ENCODE assay signal across 5 fruit fly cellular contexts in the genomic region with DNA sequence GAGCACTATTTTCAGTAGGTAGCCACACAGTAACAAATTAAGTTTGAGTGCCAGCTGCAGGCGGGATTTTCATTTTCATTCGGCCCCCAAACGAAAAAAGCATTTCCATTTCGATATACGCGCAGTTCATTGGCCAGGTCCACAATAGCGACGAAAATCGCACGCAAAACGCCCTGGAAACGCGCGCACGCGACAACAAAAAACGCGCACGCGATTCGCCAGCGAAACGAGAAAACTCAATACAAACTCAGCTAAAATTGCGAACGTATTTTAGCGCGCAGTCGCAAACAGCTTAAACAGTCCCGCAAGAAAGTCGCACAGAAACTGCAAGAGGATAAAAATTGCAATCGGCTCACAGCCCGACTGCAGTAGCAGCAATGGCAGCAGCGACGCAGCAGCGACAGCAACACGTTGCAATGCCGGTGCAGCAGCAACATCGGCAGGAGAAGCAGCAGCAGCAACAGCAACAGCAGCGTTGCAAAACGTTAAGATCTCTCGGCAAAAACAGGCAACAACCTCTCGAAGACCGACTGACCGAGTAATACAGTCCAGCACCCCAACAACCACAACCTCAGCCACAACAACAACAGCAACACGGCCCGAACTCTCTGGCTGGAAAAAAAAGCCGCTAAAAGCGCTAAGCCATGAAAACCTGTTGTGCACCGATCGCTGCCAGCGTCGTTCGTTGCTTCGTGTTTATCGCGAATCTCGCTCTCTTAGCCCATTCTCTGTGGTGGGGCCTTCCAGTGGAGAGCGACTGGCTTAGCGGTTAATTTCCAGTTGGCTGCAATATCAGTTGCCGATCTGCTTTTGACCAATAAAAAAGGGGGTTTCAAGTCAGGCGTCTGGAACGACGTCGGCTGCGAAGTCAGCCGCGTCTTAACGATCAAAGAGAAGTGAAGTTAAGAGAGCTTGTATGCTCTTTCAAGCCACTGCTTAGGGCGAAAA.
TF ChIP-seq lines count a peak whose summit lies in the region.

A gene (minus strand): TSS at position 268 of the 948 bp plus-strand sequence.

- no peak for TF ChIP-seq CTCF in whole organism, embryonic (GFP tag; optimal IDR thresholded peaks at IDR 0.05; lab: Kevin White, UChicago)

TF ChIP-seq in whole organism, 6 proteins besides CTCF, POLR2A, EP300 and RAD21:
- no peak for TF ChIP-seq Dll (optimal IDR thresholded peaks at IDR 0.05; lab: Kevin White, UChicago)
- TF ChIP-seq usp (GFP tag; optimal IDR thresholded peaks at IDR 0.05; lab: Kevin White, UChicago) = no peak
- TF ChIP-seq EcR (GFP tag; optimal IDR thresholded peaks at IDR 0.05; lab: Kevin White, UChicago) = peak; percentile 49 to 98
- TF ChIP-seq pan (optimal IDR thresholded peaks at IDR 0.05; lab: Kevin White, UChicago) = no peak

TF ChIP-seq in whole organism, embryonic, 481 proteins besides CTCF, POLR2A, EP300 and RAD21 (continues in another document):
- TF ChIP-seq CG11560 (tag; IDR thresholded peaks at IDR 0.05; lab: Robert Waterston, UW) = 0 out of 3 replicates have a peak, but pooled peaks have one; percentile 34
- no peak for TF ChIP-seq CG30403 (GFP tag; optimal IDR thresholded peaks at IDR 0.05; lab: Kevin White, UChicago)
- TF ChIP-seq Awh (GFP tag; IDR thresholded peaks at IDR 0.05; lab: Robert Waterston, UW) = no peak
- 0 out of 3 replicates have a peak, but pooled peaks have one; percentile 27 for TF ChIP-seq ken (GFP tag; IDR thresholded peaks at IDR 0.05; lab: Robert Waterston, UW)
- no peak for TF ChIP-seq CG10565 (GFP tag; optimal IDR thresholded peaks at IDR 0.05; lab: Kevin White, UChicago)
- peak; percentile 40 to 56 for TF ChIP-seq Trl (optimal IDR thresholded peaks at IDR 0.05; lab: Kevin White, UChicago)
- no peak for TF ChIP-seq Trl (GFP tag; optimal IDR thresholded peaks at IDR 0.05; lab: Kevin White, UChicago)
- peak; percentile 83 for TF ChIP-seq Deaf1 (tag; optimal IDR thresholded peaks at IDR 0.05; lab: Kevin White, UChicago)
- no peak for TF ChIP-seq Hey (tag; optimal IDR thresholded peaks at IDR 0.05; lab: Kevin White, UChicago)
- TF ChIP-seq chinmo (GFP tag; IDR thresholded peaks at IDR 0.05; lab: Robert Waterston, UW; ENCODE audit: partially characterized antibody) = peak; percentile 91; the same call in 3 of the 4 replicates
- peak; percentile 62 for TF ChIP-seq grn (GFP tag; optimal IDR thresholded peaks at IDR 0.05; lab: Kevin White, UChicago)
- no peak for TF ChIP-seq CG7556 (GFP tag; optimal IDR thresholded peaks at IDR 0.05; lab: Kevin White, UChicago)
- peak; percentile 93 for TF ChIP-seq Nf-YB (GFP tag; optimal IDR thresholded peaks at IDR 0.05; lab: Kevin White, UChicago)
- no peak for TF ChIP-seq da (GFP tag; optimal IDR thresholded peaks at IDR 0.05; lab: Kevin White, UChicago)
- no peak for TF ChIP-seq gsb (GFP tag; IDR thresholded peaks at IDR 0.05; lab: Robert Waterston, UW)
- TF ChIP-seq Bteb2 (GFP tag; optimal IDR thresholded peaks at IDR 0.05; lab: Kevin White, UChicago) = no peak
- TF ChIP-seq Nf-YC (tag; optimal IDR thresholded peaks at IDR 0.05; lab: Kevin White, UChicago) = peak; percentile 92
- peak; percentile 85 for TF ChIP-seq CG3163 (GFP tag; optimal IDR thresholded peaks at IDR 0.05; lab: Kevin White, UChicago)

TF ChIP-seq in whole organism, prepupa, 60 proteins besides CTCF, POLR2A, EP300 and RAD21 (continues in another document):
- TF ChIP-seq CG6163 (GFP tag; IDR thresholded peaks at IDR 0.05; lab: Robert Waterston, UW) (0 out of 3 replicates have a peak, but pooled peaks have one; percentile 9), dsx (GFP tag; optimal IDR thresholded peaks at IDR 0.05; lab: Kevin White, UChicago; ENCODE audit: poor library complexity, severe bottlenecking) (peak; percentile 40), CG8119 (GFP tag; IDR thresholded peaks at IDR 0.05; lab: Robert Waterston, UW) (no peak), Ets96B (tag; optimal IDR thresholded peaks at IDR 0.05; lab: Kevin White, UChicago) (no peak), CG6276 (GFP tag; optimal IDR thresholded peaks at IDR 0.05; lab: Kevin White, UChicago) (no peak), Eip93F (GFP tag; optimal IDR thresholded peaks at IDR 0.05; lab: Kevin White, UChicago) (no peak), CG6854 (GFP tag; optimal IDR thresholded peaks at IDR 0.05; lab: Kevin White, UChicago) (peak; percentile 11), salr (GFP tag; optimal IDR thresholded peaks at IDR 0.05; lab: Kevin White, UChicago) (no peak), CG16779 (tag; optimal IDR thresholded peaks at IDR 0.05; lab: Kevin White, UChicago) (no peak), Eip75B (GFP tag; optimal IDR thresholded peaks at IDR 0.05; lab: Kevin White, UChicago) (peak; percentile 59), dac (GFP tag; optimal IDR thresholded peaks at IDR 0.05; lab: Kevin White, UChicago) (no peak), esn (GFP tag; optimal IDR thresholded peaks at IDR 0.05; lab: Kevin White, UChicago) (no peak), Hr38 (GFP tag; optimal IDR thresholded peaks at IDR 0.05; lab: Kevin White, UChicago) (no peak), Eip78C (GFP tag; lab: Kevin White, UChicago) (peak; percentile 25), cyc (GFP tag; optimal IDR thresholded peaks at IDR 0.05; lab: Kevin White, UChicago) (no peak), Lpt (GFP tag; optimal IDR thresholded peaks at IDR 0.05; lab: Kevin White, UChicago) (peak; percentile 34), ss (GFP tag; optimal IDR thresholded peaks at IDR 0.05; lab: Kevin White, UChicago) (peak in 1 of 2 experiments; percentile 46), OdsH (GFP tag; optimal IDR thresholded peaks at IDR 0.05; lab: Kevin White, UChicago) (no peak), CG3919 (GFP tag; optimal IDR thresholded peaks at IDR 0.05; lab: Kevin White, UChicago) (peak; percentile 65)

TF ChIP-seq in whole organism, pupa, 21 proteins besides CTCF, POLR2A, EP300 and RAD21:
- TF ChIP-seq gl (tag; optimal IDR thresholded peaks at IDR 0.05; lab: Kevin White, UChicago) = no peak
- TF ChIP-seq CG9948 (tag; optimal IDR thresholded peaks at IDR 0.05; lab: Kevin White, UChicago) = no peak
- no peak for TF ChIP-seq D1 (tag; optimal IDR thresholded peaks at IDR 0.05; lab: Kevin White, UChicago)
- TF ChIP-seq rn (GFP tag; IDR thresholded peaks at IDR 0.05; lab: Robert Waterston, UW) = no peak
- TF ChIP-seq Ets98B (GFP tag; IDR thresholded peaks at IDR 0.05; lab: Robert Waterston, UW) = no peak
- no peak for TF ChIP-seq fd96Ca (GFP tag; IDR thresholded peaks at IDR 0.05; lab: Robert Waterston, UW)
- TF ChIP-seq EcR (GFP tag; optimal IDR thresholded peaks at IDR 0.05; lab: Kevin White, UChicago) = peak; percentile 99
- 0 out of 3 replicates have a peak, but pooled peaks have one; percentile 36 for TF ChIP-seq CG4496 (GFP tag; IDR thresholded peaks at IDR 0.05; lab: Robert Waterston, UW)
- no peak for TF ChIP-seq CG17806 (tag; optimal IDR thresholded peaks at IDR 0.05; lab: Kevin White, UChicago)
- peak; percentile 47 for TF ChIP-seq CG13204 (GFP tag; optimal IDR thresholded peaks at IDR 0.05; lab: Kevin White, UChicago)

TF ChIP-seq in whole organism, wandering third instar larva, 38 proteins besides CTCF, POLR2A, EP300 and RAD21:
- TF ChIP-seq Vsx2 (GFP tag; optimal IDR thresholded peaks at IDR 0.05; lab: Kevin White, UChicago; ENCODE audit: partially characterized antibody) = peak; percentile 10
- peak in 1 of 2 experiments; percentile 14 for TF ChIP-seq dl (GFP tag; optimal IDR thresholded peaks at IDR 0.05; lab: Kevin White, UChicago; ENCODE audit: insufficient read depth in 1 of 2, partially characterized antibody in 2 of 2)
- peak; percentile 77 for TF ChIP-seq Dfd (GFP tag; optimal IDR thresholded peaks at IDR 0.05; lab: Kevin White, UChicago)
- TF ChIP-seq fru (GFP tag; optimal IDR thresholded peaks at IDR 0.05; lab: Kevin White, UChicago) = peak; percentile 26
- TF ChIP-seq Hr78 (GFP tag; optimal IDR thresholded peaks at IDR 0.05; lab: Kevin White, UChicago) = no peak
- TF ChIP-seq Dif (GFP tag; optimal IDR thresholded peaks at IDR 0.05; lab: Kevin White, UChicago; ENCODE audit: partially characterized antibody) = peak; percentile 35
- TF ChIP-seq Myc (optimal IDR thresholded peaks at IDR 0.05; lab: Kevin White, UChicago) = peak; percentile 36
- no peak for TF ChIP-seq rgr (GFP tag; optimal IDR thresholded peaks at IDR 0.05; lab: Kevin White, UChicago)
- TF ChIP-seq Rel (GFP tag; optimal IDR thresholded peaks at IDR 0.05; lab: Kevin White, UChicago) = peak; percentile 6
- peak; percentile 41 for TF ChIP-seq Rel (tag; optimal IDR thresholded peaks at IDR 0.05; lab: Kevin White, UChicago)
